In genomic region chr3R:14307972-14308673, dm6 we compare ENCODE assay signal across 2 fruit fly cellular contexts.
A peak's percentile ranks its signal among the peaks of the same experiment; 100 is the strongest.
TF ChIP-seq lines count a peak whose summit lies in the region.

No protein-coding gene starts in this region.

TF ChIP-seq in whole organism, embryonic, 481 proteins besides CTCF, POLR2A, EP300 and RAD21 (continued from another document and continues in another):
- TF ChIP-seq CG34376 (GFP tag; optimal IDR thresholded peaks at IDR 0.05; lab: Kevin White, UChicago) (peak; percentile 12), hth (optimal IDR thresholded peaks at IDR 0.05; lab: Kevin White, UChicago) (no peak), CG3995 (GFP tag; optimal IDR thresholded peaks at IDR 0.05; lab: Kevin White, UChicago) (peak; percentile 35), CG10959 (GFP tag; IDR thresholded peaks at IDR 0.05; lab: Robert Waterston, UW) (no peak), row (GFP tag; IDR thresholded peaks at IDR 0.05; lab: Robert Waterston, UW) (no peak), sima (GFP tag; optimal IDR thresholded peaks at IDR 0.05; lab: Kevin White, UChicago) (no peak), tap (tag; optimal IDR thresholded peaks at IDR 0.05; lab: Kevin White, UChicago) (no peak), CG17328 (GFP tag; IDR thresholded peaks at IDR 0.05; lab: Robert Waterston, UW) (no peak), ems (GFP tag; optimal IDR thresholded peaks at IDR 0.05; lab: Kevin White, UChicago) (no peak), schlank (tag; optimal IDR thresholded peaks at IDR 0.05; lab: Kevin White, UChicago) (no peak), MBD-R2 (GFP tag; IDR thresholded peaks at IDR 0.05; lab: Robert Waterston, UW) (no peak), gfzf (GFP tag; optimal IDR thresholded peaks at IDR 0.05; lab: Kevin White, UChicago) (peak; percentile 67), CoRest (tag; optimal IDR thresholded peaks at IDR 0.05; lab: Kevin White, UChicago) (peak; percentile 31), CG17802 (tag; optimal IDR thresholded peaks at IDR 0.05; lab: Kevin White, UChicago) (no peak), CG4282 (GFP tag; optimal IDR thresholded peaks at IDR 0.05; lab: Kevin White, UChicago) (no peak), kni (GFP tag; optimal IDR thresholded peaks at IDR 0.05; lab: Kevin White, UChicago) (no peak), CHES-1-like (GFP tag; optimal IDR thresholded peaks at IDR 0.05; lab: Kevin White, UChicago) (peak; percentile 8), tgo (GFP tag; IDR thresholded peaks at IDR 0.05; lab: Robert Waterston, UW) (no peak), vvl (GFP tag; IDR thresholded peaks at IDR 0.05; lab: Robert Waterston, UW) (no peak; the same call in 1 of the 2 replicates), CG1647 (GFP tag; optimal IDR thresholded peaks at IDR 0.05; lab: Kevin White, UChicago) (no peak), psq (GFP tag; optimal IDR thresholded peaks at IDR 0.05; lab: Kevin White, UChicago) (no peak), usp (GFP tag; optimal IDR thresholded peaks at IDR 0.05; lab: Kevin White, UChicago) (no peak), CG15073 (GFP tag; optimal IDR thresholded peaks at IDR 0.05; lab: Kevin White, UChicago) (no peak), MTF-1 (GFP tag; optimal IDR thresholded peaks at IDR 0.05; lab: Kevin White, UChicago; ENCODE audit: borderline replicate concordance) (no peak), ato (GFP tag; IDR thresholded peaks at IDR 0.05; lab: Robert Waterston, UW; ENCODE audit: partially characterized antibody) (no peak), CG9727 (GFP tag; optimal IDR thresholded peaks at IDR 0.05; lab: Kevin White, UChicago) (no peak), sd (tag; optimal IDR thresholded peaks at IDR 0.05; lab: Kevin White, UChicago) (peak; percentile 72), CG14014 (GFP tag; IDR thresholded peaks at IDR 0.05; lab: Robert Waterston, UW) (no peak), tna (GFP tag; IDR thresholded peaks at IDR 0.05; lab: Robert Waterston, UW; ENCODE audit: partially characterized antibody) (no peak), CG17186 (GFP tag; optimal IDR thresholded peaks at IDR 0.05; lab: Kevin White, UChicago) (peak; percentile 18), CG10267 (tag; optimal IDR thresholded peaks at IDR 0.05; lab: Kevin White, UChicago) (no peak), CG12104 (GFP tag; optimal IDR thresholded peaks at IDR 0.05; lab: Kevin White, UChicago) (no peak), onecut (GFP tag; IDR thresholded peaks at IDR 0.05; lab: Robert Waterston, UW) (peak; percentile 87), CG12659 (GFP tag; optimal IDR thresholded peaks at IDR 0.05; lab: Kevin White, UChicago) (peak; percentile 14), grn (GFP tag; optimal IDR thresholded peaks at IDR 0.05; lab: Kevin White, UChicago) (peak; percentile 90), Dek (tag; optimal IDR thresholded peaks at IDR 0.05; lab: Kevin White, UChicago) (peak; percentile 39), scrt (GFP tag; optimal IDR thresholded peaks at IDR 0.05; lab: Kevin White, UChicago) (peak; percentile 70), chm (GFP tag; IDR thresholded peaks at IDR 0.05; lab: Robert Waterston, UW) (0 out of 2 replicates have a peak, but pooled peaks have one; percentile 15), Spps (tag; optimal IDR thresholded peaks at IDR 0.05; lab: Kevin White, UChicago) (no peak), CG14441 (GFP tag; IDR thresholded peaks at IDR 0.05; lab: Robert Waterston, UW) (no peak), eyg (GFP tag; optimal IDR thresholded peaks at IDR 0.05; lab: Kevin White, UChicago) (no peak), Chrac-16 (GFP tag; optimal IDR thresholded peaks at IDR 0.05; lab: Kevin White, UChicago) (no peak), Trl (optimal IDR thresholded peaks at IDR 0.05; lab: Kevin White, UChicago) (no peak), Trl (GFP tag; optimal IDR thresholded peaks at IDR 0.05; lab: Kevin White, UChicago) (no peak), CG8765 (GFP tag; IDR thresholded peaks at IDR 0.05; lab: Robert Waterston, UW) (no peak), eve (GFP tag; optimal IDR thresholded peaks at IDR 0.05; lab: Kevin White, UChicago) (no peak), CG6765 (GFP tag; optimal IDR thresholded peaks at IDR 0.05; lab: Kevin White, UChicago) (no peak), seq (GFP tag; IDR thresholded peaks at IDR 0.05; lab: Robert Waterston, UW) (no peak), HmgZ (tag; optimal IDR thresholded peaks at IDR 0.05; lab: Kevin White, UChicago) (peak; percentile 56), CG42726 (GFP tag; IDR thresholded peaks at IDR 0.05; lab: Robert Waterston, UW; ENCODE audit: partially characterized antibody) (0 out of 2 replicates have a peak, but pooled peaks have one; percentile 36), CG11504 (tag; optimal IDR thresholded peaks at IDR 0.05; lab: Kevin White, UChicago) (no peak), nom (GFP tag; optimal IDR thresholded peaks at IDR 0.05; lab: Kevin White, UChicago) (no peak), Oli (tag; optimal IDR thresholded peaks at IDR 0.05; lab: Kevin White, UChicago) (no peak), Pdp1 (GFP tag; optimal IDR thresholded peaks at IDR 0.05; lab: Kevin White, UChicago) (peak in 1 of 2 experiments; percentile 12), tin (GFP tag; optimal IDR thresholded peaks at IDR 0.05; lab: Kevin White, UChicago) (no peak), D (optimal IDR thresholded peaks at IDR 0.05; lab: Kevin White, UChicago) (no peak), D (GFP tag; optimal IDR thresholded peaks at IDR 0.05; lab: Kevin White, UChicago) (no peak), Hsf (GFP tag; optimal IDR thresholded peaks at IDR 0.05; lab: Kevin White, UChicago) (no peak), CG3065 (GFP tag; optimal IDR thresholded peaks at IDR 0.05; lab: Kevin White, UChicago) (no peak), CG33557 (GFP tag; optimal IDR thresholded peaks at IDR 0.05; lab: Kevin White, UChicago) (no peak), ftz-f1 (GFP tag; optimal IDR thresholded peaks at IDR 0.05; lab: Kevin White, UChicago) (peak; percentile 95), CG6791 (GFP tag; IDR thresholded peaks at IDR 0.05; lab: Robert Waterston, UW; ENCODE audit: partially characterized antibody) (peak; percentile 55; the same call in 1 of the 3 replicates), CG8290 (GFP tag; optimal IDR thresholded peaks at IDR 0.05; lab: Kevin White, UChicago) (peak; percentile 74), CG8290 (tag; optimal IDR thresholded peaks at IDR 0.05; lab: Kevin White, UChicago) (peak; percentile 81 to 87), Dfd (GFP tag; optimal IDR thresholded peaks at IDR 0.05; lab: Kevin White, UChicago) (no peak), insv (GFP tag; optimal IDR thresholded peaks at IDR 0.05; lab: Kevin White, UChicago) (peak in 1 of 2 experiments; percentile 82), Awh (GFP tag; IDR thresholded peaks at IDR 0.05; lab: Robert Waterston, UW) (no peak)

TF ChIP-seq in whole organism, prepupa, 60 proteins besides CTCF, POLR2A, EP300 and RAD21 (continued from another document):
- peak in 1 of 2 experiments; percentile 13 for TF ChIP-seq salr (GFP tag; optimal IDR thresholded peaks at IDR 0.05; lab: Kevin White, UChicago)
- no peak for TF ChIP-seq CG16779 (tag; optimal IDR thresholded peaks at IDR 0.05; lab: Kevin White, UChicago)
- TF ChIP-seq CG8319 (GFP tag; optimal IDR thresholded peaks at IDR 0.05; lab: Kevin White, UChicago) = no peak
- TF ChIP-seq cyc (GFP tag; optimal IDR thresholded peaks at IDR 0.05; lab: Kevin White, UChicago) = no peak
- no peak for TF ChIP-seq achi (GFP tag; optimal IDR thresholded peaks at IDR 0.05; lab: Kevin White, UChicago)
